Worm (Caenorhabditis elegans) whole organism, young adult: ENCODE results near the gene T01B7.9.

Source experiments
- B0019.2 ChIP-seq: fragments of 200-800 bp; sonication (Bioruptor generic); conservative IDR thresholded peaks from 2 replicates; pipeline ENCODE4 v1.3.6; 2022; ENCODE audit warnings: missing genetic modification reagents, missing genetic modification characterization, missing compliant biosample characterization
- C06A6.2 ChIP-seq: fragments of 200-800 bp; sonication (Bioruptor generic); conservative IDR thresholded peaks from 2 replicates; pipeline ENCODE4 v1.3.6; 2022; ENCODE audit warnings: missing genetic modification characterization, missing compliant biosample characterization
- F10E7.11 ChIP-seq: sonication (generic microtip); optimal IDR thresholded peaks from 2 replicates; lab custom pipeline; 2017; ENCODE audit warnings: mild to moderate bottlenecking, missing genetic modification characterization, moderate library complexity, missing compliant biosample characterization
- F22D6.2 ChIP-seq: sonication (generic microtip); optimal IDR thresholded peaks from 2 replicates; lab custom pipeline; 2016; ENCODE audit warnings: mild to moderate bottlenecking, missing genetic modification characterization, missing compliant biosample characterization
- F39B2.1 ChIP-seq: fragments of 200-800 bp; sonication (Bioruptor generic); IDR thresholded peaks from 2 replicates; pipeline ENCODE4 v1.3.6; 2022; ENCODE audit warnings: missing genetic modification reagents, missing genetic modification characterization, missing compliant biosample characterization
- F57C9.4 ChIP-seq: sonication (generic microtip); optimal IDR thresholded peaks from 2 replicates; lab custom pipeline; 2017; ENCODE audit warnings: mild to moderate bottlenecking, missing genetic modification characterization, missing compliant biosample characterization
- T07F8.4 ChIP-seq: sonication (generic microtip); optimal IDR thresholded peaks from 2 replicates; lab custom pipeline; 2016; ENCODE audit warnings: mild to moderate bottlenecking, missing genetic modification characterization, moderate library complexity, missing compliant biosample characterization
- Y53G8AR.9 ChIP-seq: fragments of 200-800 bp; sonication (Bioruptor generic); conservative IDR thresholded peaks from 2 replicates; pipeline ENCODE4 v1.3.6; 2022; ENCODE audit warnings: missing genetic modification reagents, missing genetic modification characterization, missing compliant biosample characterization
- Y56A3A.18 ChIP-seq: fragments of 200-800 bp; sonication (Bioruptor generic); IDR thresholded peaks from 2 replicates; pipeline ENCODE4 v1.3.6; 2022; ENCODE audit warnings: missing genetic modification reagents, missing genetic modification characterization, missing compliant biosample characterization
- Y67H2A.10 ChIP-seq: fragments of 200-800 bp; sonication (Bioruptor generic); conservative IDR thresholded peaks from 2 replicates; pipeline ENCODE4 v1.3.6; 2022; ENCODE audit warnings: missing genetic modification reagents, missing genetic modification characterization, missing compliant biosample characterization
- Y95B8A.8 ChIP-seq: fragments of 200-800 bp; sonication (Bioruptor generic); IDR thresholded peaks from 2 replicates; pipeline ENCODE4 v1.3.6; 2022; ENCODE audit warnings: missing genetic modification reagents, missing genetic modification characterization, missing compliant biosample characterization
- ZK185.1 ChIP-seq: sonication (generic microtip); optimal IDR thresholded peaks from 2 replicates; lab custom pipeline; 2016; ENCODE audit warnings: mild to moderate bottlenecking, missing genetic modification characterization, missing compliant biosample characterization; ENCODE audit not compliant: poor library complexity, severe bottlenecking
- athp-1 ChIP-seq: sonication (generic microtip); optimal IDR thresholded peaks from 2 replicates; lab custom pipeline; 2017; ENCODE audit warnings: mild to moderate bottlenecking, missing genetic modification characterization, missing compliant biosample characterization
- attf-3 ChIP-seq: fragments of 200-800 bp; sonication (Bioruptor generic); conservative IDR thresholded peaks from 2 replicates; pipeline ENCODE4 v1.3.6; 2022; ENCODE audit warnings: missing genetic modification reagents, missing genetic modification characterization, missing compliant biosample characterization
- attf-6 ChIP-seq: fragments of 200-800 bp; sonication (Bioruptor generic); IDR thresholded peaks from 2 replicates; pipeline ENCODE4 v1.3.6; 2022; ENCODE audit warnings: missing genetic modification reagents, missing genetic modification characterization, missing compliant biosample characterization
- bed-1 ChIP-seq: fragments of 200-800 bp; sonication (Bioruptor generic); IDR thresholded peaks from 2 replicates; pipeline ENCODE4 v1.3.6; 2022; ENCODE audit warnings: missing genetic modification reagents, missing genetic modification characterization, missing compliant biosample characterization
- bed-2 ChIP-seq: fragments of 200-800 bp; sonication (Bioruptor generic); IDR thresholded peaks from 2 replicates; pipeline ENCODE4 v1.3.6; 2022; ENCODE audit warnings: missing genetic modification reagents, missing genetic modification characterization, missing compliant biosample characterization
- cebp-1 ChIP-seq, 2 experiments: fragments of 200-800 bp in 1 of 2; sonication (Bioruptor generic) in 1 of 2; sonication (generic microtip) in 1 of 2; IDR thresholded peaks in 1 of 2; optimal IDR thresholded peaks in 1 of 2; 2 replicates each; pipeline versions ENCODE4 v1.3.6 to Lab custom; 2017 to 2022; ENCODE audit warnings: missing compliant biosample characterization in 2 of 2, missing genetic modification characterization in 2 of 2, mild to moderate bottlenecking in 1 of 2, missing genetic modification reagents in 1 of 2, moderate library complexity in 1 of 2
- cebp-2 ChIP-seq: fragments of 200-800 bp; sonication (Bioruptor generic); IDR thresholded peaks from 2 replicates; pipeline ENCODE4 v1.3.6; 2022; ENCODE audit warnings: missing genetic modification characterization, missing compliant biosample characterization
- ceh-91 ChIP-seq: fragments of 200-800 bp; sonication (Bioruptor generic); IDR thresholded peaks from 2 replicates; pipeline ENCODE4 v1.3.6; 2022; ENCODE audit warnings: missing genetic modification reagents, missing genetic modification characterization, missing compliant biosample characterization
- die-1 ChIP-seq: sonication (generic microtip); optimal IDR thresholded peaks from 2 replicates; lab custom pipeline; 2016; ENCODE audit warnings: missing genotype, mild to moderate bottlenecking, missing genetic modification characterization, missing compliant biosample characterization
- dox-1 ChIP-seq: fragments of 200-800 bp; sonication (Bioruptor generic); IDR thresholded peaks from 2 replicates; pipeline ENCODE4 v1.3.6; 2022; ENCODE audit warnings: missing genetic modification reagents, missing genetic modification characterization, missing compliant biosample characterization
- ets-4 ChIP-seq: fragments of 200-800 bp; sonication (Bioruptor generic); optimal IDR thresholded peaks from 2 replicates; lab custom pipeline; 2018; ENCODE audit warnings: mild to moderate bottlenecking, missing genetic modification characterization, missing compliant biosample characterization
- gei-17 ChIP-seq: fragments of 200-800 bp; sonication (Bioruptor generic); optimal IDR thresholded peaks from 2 replicates; lab custom pipeline; 2018; ENCODE audit warnings: mild to moderate bottlenecking, missing genetic modification characterization, missing compliant biosample characterization
- hmg-20 ChIP-seq: fragments of 200-800 bp; sonication (Bioruptor generic); IDR thresholded peaks from 2 replicates; pipeline ENCODE4 v1.3.6; 2022; ENCODE audit warnings: missing genetic modification reagents, missing genetic modification characterization, missing compliant biosample characterization
- hrde-1 ChIP-seq: sonication (generic microtip); optimal IDR thresholded peaks from 2 replicates; lab custom pipeline; 2016; ENCODE audit warnings: missing genetic modification characterization, mild to moderate bottlenecking, missing compliant biosample characterization, moderate library complexity, missing genotype, missing genetic modification reagents, borderline replicate concordance
- let-607 ChIP-seq, 2 experiments: fragments of 200-800 bp in 1 of 2; sonication (Bioruptor generic) in 1 of 2; sonication (generic microtip) in 1 of 2; optimal IDR thresholded peaks; 2 replicates each; lab custom pipeline; 2016 to 2018; ENCODE audit warnings: mild to moderate bottlenecking in 2 of 2, missing compliant biosample characterization in 2 of 2, missing genetic modification characterization in 2 of 2, moderate library complexity in 2 of 2, missing genotype in 1 of 2
- lin-54 ChIP-seq: fragments of 200-800 bp; sonication (Bioruptor generic); optimal IDR thresholded peaks from 2 replicates; lab custom pipeline; 2018; ENCODE audit warnings: mild to moderate bottlenecking, missing genetic modification characterization, missing compliant biosample characterization
- lsl-1 ChIP-seq: fragments of 200-800 bp; sonication (Bioruptor generic); optimal IDR thresholded peaks from 2 replicates; lab custom pipeline; 2018; ENCODE audit warnings: mild to moderate bottlenecking, missing genetic modification characterization, moderate library complexity, missing compliant biosample characterization
- madf-3 ChIP-seq: fragments of 200-800 bp; sonication (Bioruptor generic); IDR thresholded peaks from 2 replicates; pipeline ENCODE4 v1.3.6; 2022; ENCODE audit warnings: missing genetic modification reagents, missing genetic modification characterization, missing compliant biosample characterization
- mcd-1 ChIP-seq: fragments of 200-800 bp; sonication (Bioruptor generic); IDR thresholded peaks from 2 replicates; pipeline ENCODE4 v1.3.6; 2022; ENCODE audit warnings: missing genetic modification reagents, missing genetic modification characterization, missing compliant biosample characterization
- mes-4 ChIP-seq: sonication (generic microtip); optimal IDR thresholded peaks from 2 replicates; lab custom pipeline; 2016; ENCODE audit warnings: missing genotype, missing genetic modification characterization, missing compliant biosample characterization
- nhr-27 ChIP-seq: fragments of 200-800 bp; sonication (Bioruptor generic); optimal IDR thresholded peaks from 2 replicates; lab custom pipeline; 2018; ENCODE audit warnings: mild to moderate bottlenecking, missing genetic modification characterization, moderate library complexity, missing compliant biosample characterization
- rcor-1 ChIP-seq: fragments of 200-800 bp; sonication (Bioruptor generic); IDR thresholded peaks from 2 replicates; pipeline ENCODE4 v1.3.6; 2022; ENCODE audit warnings: missing genetic modification reagents, missing genetic modification characterization, missing compliant biosample characterization
- rec-8 ChIP-seq, 2 experiments: sonication (generic microtip); optimal IDR thresholded peaks; 2 replicates each; lab custom pipeline; 2016; ENCODE audit warnings: mild to moderate bottlenecking in 2 of 2, missing genetic modification characterization in 2 of 2, missing genetic modification reagents in 2 of 2, missing genotype in 2 of 2, missing biosample characterization in 1 of 2, missing compliant biosample characterization in 1 of 2, moderate library complexity in 1 of 2
- tbp1 ChIP-seq: fragments of 200-800 bp; sonication (Bioruptor generic); optimal IDR thresholded peaks from 2 replicates; lab custom pipeline; 2018; ENCODE audit warnings: mild to moderate bottlenecking, missing genetic modification characterization, missing compliant biosample characterization
- tbx-9 ChIP-seq: sonication (generic microtip); optimal IDR thresholded peaks from 2 replicates; lab custom pipeline; 2016; ENCODE audit warnings: borderline replicate concordance, missing genetic modification characterization, inconsistent platforms, missing compliant biosample characterization
- xnd-1 ChIP-seq: sonication (generic microtip); optimal IDR thresholded peaks from 2 replicates; lab custom pipeline; 2016; ENCODE audit warnings: missing genotype, missing genetic modification reagents, missing genetic modification characterization, missing compliant biosample characterization
- zfh-2 ChIP-seq: fragments of 200-800 bp; sonication (Bioruptor generic); conservative IDR thresholded peaks from 2 replicates; pipeline ENCODE4 v1.3.6; 2022; ENCODE audit warnings: missing genetic modification reagents, missing genetic modification characterization, missing compliant biosample characterization
- ztf-22 ChIP-seq: fragments of 200-800 bp; sonication (Bioruptor generic); optimal IDR thresholded peaks from 2 replicates; lab custom pipeline; 2018; ENCODE audit warnings: mild to moderate bottlenecking, missing genetic modification characterization, moderate library complexity, missing compliant biosample characterization
- ztf-3 ChIP-seq: fragments of 200-800 bp; sonication (Bioruptor generic); optimal IDR thresholded peaks from 2 replicates; lab custom pipeline; 2018; ENCODE audit warnings: mild to moderate bottlenecking, missing genetic modification characterization, missing compliant biosample characterization
- ztf-6 ChIP-seq: fragments of 200-800 bp; sonication (Bioruptor generic); IDR thresholded peaks from 2 replicates; pipeline ENCODE4 v1.3.6; 2022; ENCODE audit warnings: missing genetic modification reagents, missing genetic modification characterization, missing compliant biosample characterization

T01B7.9 gene

DNA sequence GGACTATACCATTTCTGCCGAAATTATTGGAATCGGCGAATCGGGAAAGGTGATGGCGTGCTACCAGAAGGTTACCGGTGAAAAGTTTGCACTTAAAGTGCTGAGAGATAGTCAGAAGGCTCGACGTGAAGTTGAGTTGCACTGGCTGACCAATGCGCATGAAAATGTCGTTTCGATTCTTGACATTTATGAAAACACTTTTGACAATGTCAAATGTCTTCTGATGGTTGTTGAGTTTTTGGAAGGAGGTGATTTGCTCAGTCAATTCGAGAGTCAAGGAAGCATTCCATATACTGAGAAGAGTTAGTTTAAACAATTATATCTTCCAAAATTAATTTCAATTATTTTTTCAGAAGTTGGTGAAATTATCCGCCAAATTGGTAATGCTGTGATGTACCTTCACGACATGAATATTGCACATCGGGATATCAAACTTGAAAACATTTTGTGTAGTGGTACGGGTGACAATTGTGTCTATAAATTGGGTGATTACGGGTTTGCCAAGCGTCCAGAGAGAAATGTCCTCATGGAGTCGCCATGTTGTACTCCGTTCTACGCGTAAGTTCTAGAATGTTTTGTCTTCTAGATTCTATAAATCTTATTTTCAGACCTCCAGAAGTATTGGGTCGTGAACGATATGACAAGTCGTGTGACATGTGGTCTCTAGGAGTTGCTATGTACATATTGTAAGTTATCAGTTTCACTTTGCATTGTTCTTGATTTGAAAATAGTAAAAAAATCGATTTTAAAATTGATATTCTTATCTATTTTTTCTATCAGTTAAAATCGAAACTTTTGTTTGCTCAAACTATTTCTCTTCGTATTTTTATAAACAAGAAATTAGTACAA is 19.1 kb upstream of the T01B7.9 start (continued):
- TF ChIP-seq rcor-1 (GFP tag; lab: Robert Waterston, UW) (no peak), attf-6 (no peak), F22D6.2 (tag; lab: Kevin White, UChicago) (no peak), ZK185.1 (tag; lab: Kevin White, UChicago) (peak; percentile 26), gei-17 (GFP tag; lab: Kevin White, UChicago) (no peak), tbp1 (GFP tag; lab: Kevin White, UChicago) (no peak), madf-3 (0 out of 2 replicates have a peak, but pooled peaks have one; percentile 3), Y95B8A.8 (no peak), rec-8 (tag; optimal IDR thresholded peaks at IDR 0.05; lab: Kevin White, UChicago) (no peak), zfh-2 (GFP tag; lab: Robert Waterston, UW) (peak; percentile 57), Y53G8AR.9 (peak; percentile 5; the same call in 1 of the 2 replicates), ztf-3 (GFP tag; lab: Kevin White, UChicago) (no peak), lsl-1 (GFP tag; lab: Kevin White, UChicago) (no peak), Y56A3A.18 (GFP tag; lab: Robert Waterston, UW) (no peak; the same call in 1 of the 2 replicates), athp-1 (no peak), tbx-9 (tag; lab: Kevin White, UChicago) (no peak), ceh-91 (no peak), attf-3 (GFP tag; lab: Robert Waterston, UW) (no peak), mcd-1 (GFP tag; lab: Robert Waterston, UW) (no peak), ets-4 (no peak), die-1 (tag; lab: Kevin White, UChicago) (no peak), C06A6.2 (peak; percentile 11; the same call in 1 of the 2 replicates)

DNA sequence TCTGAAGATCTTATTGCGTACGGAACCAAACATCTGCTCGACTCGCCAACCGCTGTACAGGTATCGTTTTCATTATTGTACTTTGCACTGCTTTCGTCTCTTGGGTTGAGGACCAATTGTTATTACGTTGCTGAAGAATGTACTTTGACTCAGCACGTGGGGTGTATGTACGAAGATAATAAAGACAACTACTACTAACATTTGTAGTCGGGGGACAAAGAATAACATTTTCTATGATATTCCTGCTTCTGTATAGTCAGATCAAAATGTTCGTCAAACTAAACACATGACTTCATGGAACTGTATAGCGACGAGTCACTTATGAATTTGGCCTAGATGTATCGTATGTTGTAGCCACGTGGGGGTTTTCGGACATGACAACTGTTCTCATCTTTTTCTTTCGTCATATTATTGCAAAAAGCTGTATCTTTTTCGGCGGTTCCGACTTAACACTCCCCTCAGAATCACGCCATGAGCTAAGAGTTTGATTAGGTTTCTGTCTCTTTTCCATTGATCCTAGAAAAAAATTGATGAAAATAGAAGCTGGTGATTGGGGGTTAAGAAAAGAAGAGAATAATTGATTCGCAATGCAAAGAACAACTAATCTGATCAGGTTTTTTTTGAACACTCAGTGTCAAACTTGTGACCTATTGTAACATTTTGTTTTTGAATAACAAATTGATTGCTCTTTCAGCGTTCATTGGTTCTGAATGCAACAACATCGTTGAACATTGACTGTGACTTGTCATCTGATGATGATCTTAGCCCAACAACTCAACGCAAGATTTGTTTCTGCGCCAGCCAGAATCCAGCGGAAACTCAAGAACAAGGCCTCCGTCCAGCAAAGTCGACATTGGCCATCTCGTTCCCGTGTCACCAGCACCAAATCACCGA is 18.2 kb upstream of the T01B7.9 start:
- TF ChIP-seq ztf-6 (GFP tag; lab: Robert Waterston, UW) (no peak), dox-1 (GFP tag; lab: Robert Waterston, UW) (no peak; the same call in 1 of the 2 replicates), ztf-22 (GFP tag; lab: Kevin White, UChicago) (no peak), madf-3 (no peak), B0019.2 (GFP tag; lab: Robert Waterston, UW) (no peak), T07F8.4 (tag; lab: Kevin White, UChicago) (no peak), mes-4 (tag; lab: Kevin White, UChicago) (no peak), F39B2.1 (no peak), cebp-2 (GFP tag; lab: Robert Waterston, UW) (no peak), bed-2 (no peak), xnd-1 (tag; lab: Kevin White, UChicago) (no peak), hrde-1 (tag; lab: Kevin White, UChicago) (no peak), Y67H2A.10 (GFP tag; lab: Robert Waterston, UW) (no peak), nhr-27 (tag; lab: Kevin White, UChicago) (no peak), let-607 (tag; optimal IDR thresholded peaks at IDR 0.05; lab: Kevin White, UChicago) (no peak), Y56A3A.18 (GFP tag; lab: Robert Waterston, UW) (no peak), lin-54 (GFP tag; lab: Kevin White, UChicago) (no peak), mcd-1 (GFP tag; lab: Robert Waterston, UW) (peak; percentile 41; the same call in 1 of the 2 replicates), cebp-1 (GFP tag; IDR thresholded peaks at IDR 0.05; lab: Robert Waterston, UW) (peak; percentile 7; the same call in 1 of the 2 replicates), cebp-1 (tag; optimal IDR thresholded peaks at IDR 0.05; lab: Kevin White, UChicago) (peak; percentile 39), F10E7.11 (no peak), F57C9.4 (tag; lab: Kevin White, UChicago) (no peak), tbx-9 (tag; lab: Kevin White, UChicago) (no peak), tbp1 (GFP tag; lab: Kevin White, UChicago) (no peak), hmg-20 (GFP tag; lab: Robert Waterston, UW) (no peak), gei-17 (GFP tag; lab: Kevin White, UChicago) (no peak), bed-1 (GFP tag; lab: Robert Waterston, UW) (no peak)
